Worm (Caenorhabditis elegans): ENCODE measurements around the gene F46C5.7.

Gene F46C5.7

DNA sequence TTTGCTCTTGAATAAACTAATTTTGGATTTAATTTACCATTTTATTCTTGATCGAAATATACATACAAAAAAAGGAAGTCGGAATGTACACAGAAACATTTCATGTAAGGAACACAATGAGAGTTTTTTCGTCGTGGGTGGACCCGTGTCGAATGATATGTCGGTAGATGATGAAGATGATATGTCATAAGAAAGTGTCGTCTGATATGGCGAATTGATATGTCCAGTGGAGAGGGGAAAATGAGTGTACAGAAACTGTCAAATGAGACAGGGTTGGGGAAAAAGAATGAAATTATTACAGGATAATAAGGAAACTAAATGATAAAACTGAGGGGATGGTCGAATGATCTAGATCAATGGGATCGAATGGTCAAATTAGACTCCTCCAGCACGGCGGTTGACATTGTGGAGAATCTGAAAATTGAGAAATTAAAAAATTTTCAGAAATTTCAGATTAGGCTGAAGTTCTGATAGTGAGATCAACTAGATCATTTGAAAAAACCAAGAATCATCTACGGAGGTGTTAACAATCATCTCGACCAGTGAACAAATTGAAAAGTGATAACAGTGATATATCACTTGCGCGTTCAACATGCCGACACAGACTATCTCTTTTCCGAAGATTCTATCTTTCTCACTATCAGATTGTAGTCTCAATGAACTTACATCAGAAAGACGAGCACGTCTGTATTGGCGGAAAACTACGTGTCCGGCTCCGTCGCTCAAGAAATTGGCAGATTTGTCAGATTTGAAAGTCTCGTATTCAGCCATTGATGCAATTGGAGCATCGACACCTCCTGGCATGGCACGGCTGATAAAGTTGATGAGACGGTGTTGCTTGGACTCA lies 18.8 kb upstream of the F46C5.7 start:
- TF ChIP-seq klf-2 (GFP tag; conservative IDR thresholded peaks at IDR 0.05) (no peak), tab-1 (GFP tag; IDR thresholded peaks at IDR 0.05) (no peak), ztf-23 (GFP tag; IDR thresholded peaks at IDR 0.05) (no peak), flt-1 (GFP tag; IDR thresholded peaks at IDR 0.05) (no peak)

- TF ChIP-seq tab-1 (GFP tag; IDR thresholded peaks at IDR 0.05) (no peak), ztf-29 (GFP tag; IDR thresholded peaks at IDR 0.05) (no peak), ref-1 (GFP tag; conservative IDR thresholded peaks at IDR 0.05) (no peak), klf-2 (GFP tag; conservative IDR thresholded peaks at IDR 0.05) (no peak), med-1 (GFP tag; optimal IDR thresholded peaks at IDR 0.05; ENCODE audit: insufficient read depth) (no peak), T22C8.4 (GFP tag; IDR thresholded peaks at IDR 0.05) (no peak), ztf-23 (GFP tag; IDR thresholded peaks at IDR 0.05) (no peak), flt-1 (GFP tag; IDR thresholded peaks at IDR 0.05) (no peak)
Measured at ce11 chrII:8821140-8821595, 18.0 kb upstream of the F46C5.7 start, which contains the start of gene F46C5.1. Gene F46C5.1, minus strand, starts transcription at chrII:8821190.

DNA sequence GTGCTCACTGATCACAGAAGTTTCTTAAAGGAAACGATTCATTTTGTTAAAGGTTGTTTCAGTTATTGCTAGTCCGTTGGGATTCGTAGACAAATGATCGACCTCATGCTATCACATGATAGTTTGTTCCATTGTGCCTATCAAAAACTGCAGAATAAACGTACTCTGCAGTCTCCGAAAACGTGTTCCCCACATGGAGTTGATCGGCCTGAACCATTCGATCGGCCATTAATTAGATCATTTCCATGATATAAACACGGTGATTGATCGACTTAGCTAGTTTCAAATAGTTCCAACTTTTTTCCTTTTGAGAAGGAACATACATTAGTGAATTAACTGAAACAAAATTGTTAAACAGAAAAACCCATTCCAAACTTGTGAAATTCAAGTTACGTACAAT lies 16.4 kb upstream of the F46C5.7 start:
- TF ChIP-seq med-1 (GFP tag; optimal IDR thresholded peaks at IDR 0.05; ENCODE audit: insufficient read depth) (no peak), ref-1 (GFP tag; conservative IDR thresholded peaks at IDR 0.05) (no peak), flt-1 (GFP tag; IDR thresholded peaks at IDR 0.05) (no peak), T22C8.4 (GFP tag; IDR thresholded peaks at IDR 0.05) (no peak), ztf-29 (GFP tag; IDR thresholded peaks at IDR 0.05) (no peak)

DNA sequence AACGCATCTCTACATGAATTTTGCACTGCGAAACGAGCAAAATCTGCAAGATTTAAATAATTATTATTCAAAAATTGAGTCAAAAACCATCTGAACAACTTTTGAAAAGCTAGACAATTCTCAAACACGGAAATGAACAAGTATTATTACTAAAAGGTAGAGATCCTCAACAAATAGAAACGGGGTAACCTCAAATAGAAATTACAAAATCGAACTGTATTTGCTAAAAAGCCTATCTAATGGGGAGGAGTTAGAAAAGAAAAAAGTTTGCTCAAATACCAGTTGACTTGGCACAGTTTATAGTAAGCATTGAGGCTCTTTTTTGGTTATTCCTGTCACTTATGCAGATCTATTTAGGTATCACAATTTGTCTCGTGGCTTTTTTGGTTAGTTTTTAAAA lies 13.4 kb upstream of the F46C5.7 start, which contains the start of gene nas-25:
Gene nas-25, plus strand, starts transcription at position 301 of the 400 bp plus-strand sequence.
- TF ChIP-seq cog-1 (tag; optimal IDR thresholded peaks at IDR 0.05) (no peak), ztf-23 (GFP tag; IDR thresholded peaks at IDR 0.05) (no peak), ref-1 (GFP tag; conservative IDR thresholded peaks at IDR 0.05) (no peak), klf-2 (GFP tag; conservative IDR thresholded peaks at IDR 0.05) (no peak), flt-1 (GFP tag; IDR thresholded peaks at IDR 0.05) (no peak), ztf-29 (GFP tag; IDR thresholded peaks at IDR 0.05) (no peak), T22C8.4 (GFP tag; IDR thresholded peaks at IDR 0.05) (no peak)

ce11 chrII:8829189-8829588 lies 9.9 kb upstream of the F46C5.7 start, which contains the start of gene F46C5.2:
Gene F46C5.2, minus strand, starts transcription at chrII:8829289.
- TF ChIP-seq med-1 (GFP tag; optimal IDR thresholded peaks at IDR 0.05; ENCODE audit: insufficient read depth) (no peak), ztf-29 (GFP tag; IDR thresholded peaks at IDR 0.05) (no peak), tab-1 (GFP tag; IDR thresholded peaks at IDR 0.05) (no peak), ztf-23 (GFP tag; IDR thresholded peaks at IDR 0.05) (no peak), flt-1 (GFP tag; IDR thresholded peaks at IDR 0.05) (no peak), ref-1 (GFP tag; conservative IDR thresholded peaks at IDR 0.05) (no peak), T22C8.4 (GFP tag; IDR thresholded peaks at IDR 0.05) (no peak), klf-2 (GFP tag; conservative IDR thresholded peaks at IDR 0.05) (no peak), cog-1 (tag; optimal IDR thresholded peaks at IDR 0.05) (no peak)

DNA sequence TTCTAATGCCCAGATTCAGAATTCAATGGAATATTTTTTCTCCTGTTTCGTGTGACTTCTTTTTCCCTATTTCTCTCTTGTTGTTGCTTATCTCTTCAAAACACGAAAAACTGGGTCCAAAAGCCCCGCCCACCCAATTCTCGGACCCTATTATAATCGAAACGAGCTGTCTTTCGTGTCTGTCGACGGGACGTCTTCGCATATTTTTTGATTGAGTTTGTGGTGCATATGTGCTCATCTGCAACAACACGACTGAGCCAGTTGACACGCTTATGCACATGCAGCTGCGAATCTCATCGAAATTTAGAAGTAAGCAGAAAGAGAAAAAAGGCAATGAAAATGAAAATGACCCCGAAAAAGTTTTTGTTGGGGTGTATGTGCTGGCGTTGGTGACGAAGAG lies 8.2 kb upstream of the F46C5.7 start:
- TF ChIP-seq T22C8.4 (GFP tag; IDR thresholded peaks at IDR 0.05): no peak
- no peak for TF ChIP-seq flt-1 (GFP tag; IDR thresholded peaks at IDR 0.05)
- TF ChIP-seq cog-1 (tag; optimal IDR thresholded peaks at IDR 0.05): no peak
- TF ChIP-seq ztf-23 (GFP tag; IDR thresholded peaks at IDR 0.05): no peak
- TF ChIP-seq ztf-29 (GFP tag; IDR thresholded peaks at IDR 0.05): no peak
- no peak for TF ChIP-seq med-1 (GFP tag; optimal IDR thresholded peaks at IDR 0.05; ENCODE audit: insufficient read depth)
- no peak for TF ChIP-seq tab-1 (GFP tag; IDR thresholded peaks at IDR 0.05)
- TF ChIP-seq klf-2 (GFP tag; conservative IDR thresholded peaks at IDR 0.05): no peak
- no peak for TF ChIP-seq ref-1 (GFP tag; conservative IDR thresholded peaks at IDR 0.05)

- TF ChIP-seq tab-1 (GFP tag; IDR thresholded peaks at IDR 0.05): no peak
- no peak for TF ChIP-seq ztf-29 (GFP tag; IDR thresholded peaks at IDR 0.05)
- no peak for TF ChIP-seq ztf-23 (GFP tag; IDR thresholded peaks at IDR 0.05)
- no peak for TF ChIP-seq klf-2 (GFP tag; conservative IDR thresholded peaks at IDR 0.05)
- no peak for TF ChIP-seq T22C8.4 (GFP tag; IDR thresholded peaks at IDR 0.05)
- TF ChIP-seq ref-1 (GFP tag; conservative IDR thresholded peaks at IDR 0.05): no peak
- TF ChIP-seq med-1 (GFP tag; optimal IDR thresholded peaks at IDR 0.05; ENCODE audit: insufficient read depth): no peak
- TF ChIP-seq flt-1 (GFP tag; IDR thresholded peaks at IDR 0.05): no peak
- TF ChIP-seq cog-1 (tag; optimal IDR thresholded peaks at IDR 0.05): no peak
Measured at ce11 chrII:8832941-8833340, 6.2 kb upstream of the F46C5.7 start.

- TF ChIP-seq ztf-29 (GFP tag; IDR thresholded peaks at IDR 0.05) (no peak), cog-1 (tag; optimal IDR thresholded peaks at IDR 0.05) (no peak), klf-2 (GFP tag; conservative IDR thresholded peaks at IDR 0.05) (no peak), tab-1 (GFP tag; IDR thresholded peaks at IDR 0.05) (no peak), ref-1 (GFP tag; conservative IDR thresholded peaks at IDR 0.05) (no peak), ztf-23 (GFP tag; IDR thresholded peaks at IDR 0.05) (no peak), T22C8.4 (GFP tag; IDR thresholded peaks at IDR 0.05) (no peak), med-1 (GFP tag; optimal IDR thresholded peaks at IDR 0.05; ENCODE audit: insufficient read depth) (no peak), flt-1 (GFP tag; IDR thresholded peaks at IDR 0.05) (no peak)
Measured at ce11 chrII:8835857-8836256, 3.3 kb upstream of the F46C5.7 start, which contains the start of gene F46C5.4. Gene F46C5.4, plus strand, starts transcription at chrII:8836078.

DNA sequence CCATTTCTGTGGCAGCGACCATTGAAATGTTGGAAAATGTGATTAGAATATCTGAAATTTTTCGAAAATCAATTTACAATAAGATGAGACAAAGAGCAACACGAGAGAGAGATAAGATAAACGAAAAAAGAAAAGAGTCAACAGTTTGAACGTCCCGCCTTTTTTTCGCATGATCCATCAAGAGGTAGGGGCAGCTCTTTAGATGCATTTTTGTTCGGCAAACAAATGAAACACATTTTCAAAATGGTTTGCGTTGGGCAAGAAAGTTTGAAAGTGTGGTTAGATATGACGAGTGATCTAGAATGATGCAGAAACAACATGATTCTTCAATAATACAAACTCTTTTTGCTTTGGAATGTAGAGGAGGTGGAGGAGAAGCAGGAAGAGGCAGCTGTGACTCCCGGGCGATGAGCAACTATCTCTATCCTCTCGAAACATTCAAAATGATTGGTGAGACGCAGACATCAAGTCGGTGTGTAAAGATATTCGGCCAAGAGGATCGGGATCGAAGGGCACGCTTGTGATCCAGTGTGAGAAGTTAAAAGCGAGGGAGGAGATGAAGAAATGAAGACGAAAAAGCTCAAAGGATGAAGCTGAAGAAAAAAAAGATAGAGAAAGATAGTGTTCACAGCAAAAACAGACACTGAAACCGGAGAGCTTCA lies 5.5 kb downstream of the F46C5.7 start, which contains the start of gene F46C5.6:
Gene F46C5.6, minus strand, starts transcription at position 51 of the 662 bp plus-strand sequence.
- no peak for TF ChIP-seq med-1 (GFP tag; optimal IDR thresholded peaks at IDR 0.05; ENCODE audit: insufficient read depth)
- TF ChIP-seq ref-1 (GFP tag; conservative IDR thresholded peaks at IDR 0.05): no peak
- no peak for TF ChIP-seq tab-1 (GFP tag; IDR thresholded peaks at IDR 0.05)
- TF ChIP-seq flt-1 (GFP tag; IDR thresholded peaks at IDR 0.05): no peak
- TF ChIP-seq cog-1 (tag; optimal IDR thresholded peaks at IDR 0.05): no peak
- TF ChIP-seq T22C8.4 (GFP tag; IDR thresholded peaks at IDR 0.05): no peak
- no peak for TF ChIP-seq klf-2 (GFP tag; conservative IDR thresholded peaks at IDR 0.05)
- TF ChIP-seq ztf-29 (GFP tag; IDR thresholded peaks at IDR 0.05): no peak
- TF ChIP-seq ztf-23 (GFP tag; IDR thresholded peaks at IDR 0.05): no peak

Measured in whole organism, midembryonic.